Fruit fly (Drosophila melanogaster): Measurements from ENCODE around the gene CG6656.

CG6656 gene

dm6 chr3R:21867819-21868218, 7.3 kb upstream of the CG6656 start, which contains the start of the genes CG6569 and Cby:
Gene CG6569, minus strand, starts transcription at chr3R:21867919.
Gene Cby, plus strand, starts transcription at chr3R:21868003.
- TF ChIP-seq CG3919 (GFP tag; optimal IDR thresholded peaks at IDR 0.05), result no peak
- no peak for TF ChIP-seq CG8319 (GFP tag; optimal IDR thresholded peaks at IDR 0.05)
- no peak for TF ChIP-seq CG6163 (GFP tag; IDR thresholded peaks at IDR 0.05)
- no peak for TF ChIP-seq CG10631 (GFP tag; optimal IDR thresholded peaks at IDR 0.05)
- TF ChIP-seq Blimp-1 (GFP tag; optimal IDR thresholded peaks at IDR 0.05), result no peak
- no peak for TF ChIP-seq svp (GFP tag)

dm6 chr3R:21869464-21870100, 5.5 kb upstream of the CG6656 start, which contains the start of gene CG31174:
Gene CG31174, minus strand, starts transcription at chr3R:21869514.
- TF ChIP-seq svp (GFP tag), result peak; percentile 77
- TF ChIP-seq CG11294 (GFP tag; IDR thresholded peaks at IDR 0.05), result no peak

dm6 chr3R:21870158-21870971, 4.7 kb upstream of the CG6656 start, which contains the start of gene CG31431:
Gene CG31431, plus strand, starts transcription at chr3R:21870681.
- TF ChIP-seq Blimp-1 (GFP tag; optimal IDR thresholded peaks at IDR 0.05) (no peak), Eip75B (GFP tag; optimal IDR thresholded peaks at IDR 0.05) (peak; percentile 80), CG6854 (GFP tag; optimal IDR thresholded peaks at IDR 0.05) (no peak), CG3919 (GFP tag; optimal IDR thresholded peaks at IDR 0.05) (peak; percentile 88), CG6792 (GFP tag; optimal IDR thresholded peaks at IDR 0.05) (peak; percentile 65), pdm3 (GFP tag; optimal IDR thresholded peaks at IDR 0.05) (peak; percentile 82), CG3032 (tag; optimal IDR thresholded peaks at IDR 0.05) (peak; percentile 81), CG11902 (GFP tag; optimal IDR thresholded peaks at IDR 0.05) (peak; percentile 63), Eip78C (GFP tag) (peak; percentile 93), acj6 (GFP tag; optimal IDR thresholded peaks at IDR 0.05) (peak; percentile 80), svp (GFP tag) (peak; percentile 66), dsx (GFP tag; optimal IDR thresholded peaks at IDR 0.05; ENCODE audit: poor library complexity, severe bottlenecking) (peak; percentile 78), Hr4 (GFP tag; optimal IDR thresholded peaks at IDR 0.05) (peak; percentile 90), Sox15 (GFP tag; optimal IDR thresholded peaks at IDR 0.05) (peak; percentile 62), CG15336 (GFP tag; IDR thresholded peaks at IDR 0.05) (peak; percentile 90), achi (GFP tag; optimal IDR thresholded peaks at IDR 0.05) (peak; percentile 79), CG6163 (GFP tag; IDR thresholded peaks at IDR 0.05) (peak; percentile 92), Gug (GFP tag; IDR thresholded peaks at IDR 0.05) (peak; percentile 93), CG32006 (GFP tag; optimal IDR thresholded peaks at IDR 0.05) (peak; percentile 89), CG6808 (GFP tag; optimal IDR thresholded peaks at IDR 0.05) (peak; percentile 75), Ets96B (tag; optimal IDR thresholded peaks at IDR 0.05) (peak; percentile 82), Hr38 (GFP tag; optimal IDR thresholded peaks at IDR 0.05) (peak; percentile 36), Sox102F (GFP tag; optimal IDR thresholded peaks at IDR 0.05) (peak; percentile 37), fd85E (GFP tag; optimal IDR thresholded peaks at IDR 0.05) (no peak), Smox (GFP tag; optimal IDR thresholded peaks at IDR 0.05) (no peak), esn (GFP tag; optimal IDR thresholded peaks at IDR 0.05) (peak; percentile 61), Met (GFP tag; optimal IDR thresholded peaks at IDR 0.05) (peak; percentile 52), CG34406 (GFP tag; optimal IDR thresholded peaks at IDR 0.05) (peak; percentile 57), dac (GFP tag; optimal IDR thresholded peaks at IDR 0.05) (peak; percentile 30), CG1621 (tag; optimal IDR thresholded peaks at IDR 0.05) (peak; percentile 81), CG8119 (GFP tag; IDR thresholded peaks at IDR 0.05) (peak; percentile 91), spab (GFP tag; optimal IDR thresholded peaks at IDR 0.05) (peak; percentile 77), salr (GFP tag; optimal IDR thresholded peaks at IDR 0.05) (peak; percentile 41 to 52), Lpt (GFP tag; optimal IDR thresholded peaks at IDR 0.05) (peak; percentile 87), fkh (GFP tag; optimal IDR thresholded peaks at IDR 0.05) (peak; percentile 97), vri (GFP tag; optimal IDR thresholded peaks at IDR 0.05) (peak; percentile 65), CG11762 (GFP tag; optimal IDR thresholded peaks at IDR 0.05; ENCODE audit: insufficient read depth) (peak; percentile 73), CG10631 (GFP tag; optimal IDR thresholded peaks at IDR 0.05) (peak; percentile 77), net (GFP tag; optimal IDR thresholded peaks at IDR 0.05) (peak; percentile 82), CG7368 (GFP tag; optimal IDR thresholded peaks at IDR 0.05) (peak; percentile 73), CG8319 (GFP tag; optimal IDR thresholded peaks at IDR 0.05) (peak; percentile 66), CG16779 (tag; optimal IDR thresholded peaks at IDR 0.05) (peak; percentile 64), CG8632 (GFP tag; optimal IDR thresholded peaks at IDR 0.05) (peak; percentile 55)
